Worm (Caenorhabditis elegans) whole organism, L4 larva: ENCODE results near the gene W08E12.7.
"Not testable (repeated sequence)": the region's sequence is repeated elsewhere in the genome, so short reads cannot be mapped to it uniquely, and the experiment has no call there.

Experiments
- D1046.2 ChIP-seq: fragments of 200-800 bp; sonication (Bioruptor generic); IDR thresholded peaks from 2 replicates; pipeline ENCODE4 v1.3.6; 2022; ENCODE audit warnings: missing genetic modification characterization, missing compliant biosample characterization
- F10B5.3 ChIP-seq: sonication (generic microtip); optimal IDR thresholded peaks from 2 replicates; lab custom pipeline; 2016; ENCODE audit warnings: mild to moderate bottlenecking, missing genetic modification characterization, missing compliant biosample characterization
- F44E2.7 ChIP-seq: fragments of 200-800 bp; sonication (Bioruptor generic); IDR thresholded peaks from 2 replicates; pipeline ENCODE4 v2.1.2; 2022; ENCODE audit warnings: missing genetic modification characterization, missing compliant biosample characterization
- F49E8.2 ChIP-seq: sonication (generic microtip); optimal IDR thresholded peaks from 2 replicates; lab custom pipeline; 2016; ENCODE audit warnings: missing compliant biosample characterization, mild to moderate bottlenecking, missing genetic modification characterization, borderline replicate concordance
- T26A8.4 ChIP-seq: fragments of 200-800 bp; sonication (Bioruptor generic); IDR thresholded peaks from 2 replicates; pipeline ENCODE4 v1.3.6; 2022; ENCODE audit warnings: missing genetic modification characterization, missing compliant biosample characterization
- Y48G9A.11 ChIP-seq: fragments of 200-800 bp; sonication (Bioruptor generic); IDR thresholded peaks from 2 replicates; pipeline ENCODE4 v1.3.6; 2022; ENCODE audit warnings: missing genetic modification reagents, missing genetic modification characterization, missing compliant biosample characterization
- Y75B8A.6 ChIP-seq: fragments of 200-800 bp; sonication (Bioruptor generic); IDR thresholded peaks from 2 replicates; pipeline ENCODE4 v1.3.6; 2022; ENCODE audit warnings: missing genetic modification reagents, missing genetic modification characterization, missing compliant biosample characterization
- ZK546.5 ChIP-seq, 2 experiments: sonication (generic microtip); optimal IDR thresholded peaks; 2 replicates each; lab custom pipeline; 2017; ENCODE audit warnings: missing biosample characterization in 2 of 2, missing genetic modification characterization in 2 of 2
- aha-1 ChIP-seq: fragments of 150-350 bp; peaks from one replicate; lab custom pipeline; 2014; ENCODE audit warnings: missing biosample characterization, missing genetic modification characterization
- ama-1 ChIP-seq: fragments of 150-350 bp; optimal IDR thresholded peaks from 2 replicates; lab custom pipeline; 2014; ENCODE audit warnings: inconsistent platforms, mixed read lengths
- ceh-62 ChIP-seq: sonication (generic microtip); optimal IDR thresholded peaks from 2 replicates; lab custom pipeline; 2017; ENCODE audit warnings: missing biosample characterization, missing genetic modification characterization
- daf-16 ChIP-seq, 3 experiments: sonication (generic microtip); optimal IDR thresholded peaks; 2 replicates each; lab custom pipeline; 2016 to 2017; ENCODE audit warnings: missing genetic modification characterization in 3 of 3, missing genetic modification reagents in 3 of 3, mild to moderate bottlenecking in 2 of 3, missing compliant biosample characterization in 2 of 3, missing biosample characterization in 1 of 3, moderate library complexity in 1 of 3
- daf-8 ChIP-seq: fragments of 200-800 bp; sonication (Bioruptor generic); IDR thresholded peaks from 2 replicates; pipeline ENCODE4 v1.3.6; 2022; ENCODE audit warnings: missing genetic modification characterization, missing compliant biosample characterization
- dmd-6 ChIP-seq: fragments of 200-800 bp; sonication (Bioruptor generic); IDR thresholded peaks from 2 replicates; pipeline ENCODE4 v1.3.6; 2022; ENCODE audit warnings: missing genetic modification reagents, missing genetic modification characterization, missing compliant biosample characterization
- dmd-9 ChIP-seq: fragments of 200-800 bp; sonication (Bioruptor generic); IDR thresholded peaks from 2 replicates; pipeline ENCODE4 v1.3.6; 2022; ENCODE audit warnings: missing genetic modification reagents, missing genetic modification characterization, missing compliant biosample characterization
- dpl-1 ChIP-seq: fragments of 150-350 bp; optimal IDR thresholded peaks from 2 replicates; lab custom pipeline; 2014; ENCODE audit warnings: missing biosample characterization, missing genetic modification reagents, missing genetic modification characterization
- duxl-1 ChIP-seq: sonication (generic microtip); optimal IDR thresholded peaks from 2 replicates; lab custom pipeline; 2016; ENCODE audit warnings: mild to moderate bottlenecking, missing genetic modification characterization, moderate library complexity, missing compliant biosample characterization; ENCODE audit not compliant: poor library complexity
- egl-43 ChIP-seq: fragments of 200-800 bp; sonication (Bioruptor generic); IDR thresholded peaks from 2 replicates; pipeline ENCODE4 v1.3.6; 2022; ENCODE audit warnings: missing genetic modification reagents, missing genetic modification characterization, missing compliant biosample characterization
- fos-1 ChIP-seq: fragments of 150-350 bp; optimal IDR thresholded peaks from 2 replicates; lab custom pipeline; 2014; ENCODE audit warnings: missing biosample characterization, missing genetic modification characterization
- gei-8 ChIP-seq: fragments of 200-800 bp; sonication (Bioruptor generic); optimal IDR thresholded peaks from 2 replicates; lab custom pipeline; 2018; ENCODE audit warnings: mild to moderate bottlenecking, missing genetic modification characterization, missing compliant biosample characterization
- hlh-11 ChIP-seq: fragments of 200-800 bp; sonication (Bioruptor generic); optimal IDR thresholded peaks from 2 replicates; lab custom pipeline; 2018; ENCODE audit warnings: mild to moderate bottlenecking, missing genetic modification characterization, missing compliant biosample characterization
- hmg-1.1 ChIP-seq: fragments of 200-800 bp; sonication (Bioruptor generic); IDR thresholded peaks from 2 replicates; pipeline ENCODE4 v1.3.6; 2022; ENCODE audit warnings: missing genetic modification reagents, missing genetic modification characterization, missing compliant biosample characterization
- lin-1 ChIP-seq: fragments of 200-800 bp; sonication (Bioruptor generic); IDR thresholded peaks from 2 replicates; pipeline ENCODE4 v1.3.6; 2022; ENCODE audit warnings: missing genetic modification reagents, missing genetic modification characterization, missing compliant biosample characterization
- lin-13 ChIP-seq: fragments of 150-350 bp; optimal IDR thresholded peaks from 2 replicates; lab custom pipeline; 2014; ENCODE audit warnings: missing biosample characterization, missing genetic modification reagents, missing genetic modification characterization
- lin-29 ChIP-seq: fragments of 200-800 bp; sonication (Bioruptor generic); IDR thresholded peaks from 2 replicates; pipeline ENCODE4 v1.3.6; 2022; ENCODE audit warnings: missing genetic modification reagents, missing genetic modification characterization, missing compliant biosample characterization
- lir-3 ChIP-seq: sonication (generic microtip); optimal IDR thresholded peaks from 2 replicates; lab custom pipeline; 2016; ENCODE audit warnings: mild to moderate bottlenecking, missing genetic modification characterization, missing compliant biosample characterization
- lsy-2 ChIP-seq, 2 experiments: fragments of 150-350 bp in 1 of 2; sonication (generic microtip) in 1 of 2; optimal IDR thresholded peaks; 2 replicates each; lab custom pipeline; 2014 to 2017; ENCODE audit warnings: missing biosample characterization in 2 of 2, missing genetic modification characterization in 2 of 2
- madf-5 ChIP-seq, 2 experiments: fragments of 200-800 bp; sonication (Bioruptor generic); IDR thresholded peaks; 2 replicates each; pipeline ENCODE4 v1.3.6; 2022; ENCODE audit warnings: missing compliant biosample characterization in 2 of 2, missing genetic modification characterization in 2 of 2
- madf-9 ChIP-seq: fragments of 200-800 bp; sonication (Bioruptor generic); conservative IDR thresholded peaks from 2 replicates; pipeline ENCODE4 v1.3.6; 2022; ENCODE audit warnings: missing genetic modification reagents, missing genetic modification characterization, missing compliant biosample characterization
- mdt-29 ChIP-seq: fragments of 200-800 bp; sonication (Bioruptor generic); IDR thresholded peaks from 2 replicates; pipeline ENCODE4 v1.3.6; 2022; ENCODE audit warnings: missing genetic modification reagents, missing genetic modification characterization, missing compliant biosample characterization
- mep-1 ChIP-seq: fragments of 150-350 bp; sonication (generic microtip); optimal IDR thresholded peaks from 3 replicates; lab custom pipeline; 2014; ENCODE audit warnings: missing biosample characterization, missing genetic modification characterization
- nhr-10 ChIP-seq: fragments of 150-350 bp; optimal IDR thresholded peaks from 2 replicates; lab custom pipeline; 2014; ENCODE audit warnings: missing biosample characterization, missing genetic modification characterization
- nhr-102 ChIP-seq: sonication (generic microtip); optimal IDR thresholded peaks from 2 replicates; lab custom pipeline; 2016; ENCODE audit warnings: mild to moderate bottlenecking, missing genetic modification characterization, moderate library complexity, missing compliant biosample characterization
- nhr-25 ChIP-seq: sonication (generic microtip); optimal IDR thresholded peaks from 2 replicates; lab custom pipeline; 2017; ENCODE audit warnings: missing genetic modification characterization, mild to moderate bottlenecking, missing compliant biosample characterization, antibody characterized with exemption, moderate library complexity, borderline replicate concordance; ENCODE audit not compliant: insufficient read depth
- nhr-41 ChIP-seq: fragments of 200-800 bp; sonication (Bioruptor generic); IDR thresholded peaks from 2 replicates; pipeline ENCODE4 v1.3.6; 2022; ENCODE audit warnings: missing genetic modification reagents, missing genetic modification characterization, missing compliant biosample characterization
- nhr-42 ChIP-seq: fragments of 200-800 bp; sonication (Bioruptor generic); IDR thresholded peaks from 2 replicates; pipeline ENCODE4 v1.3.6; 2022; ENCODE audit warnings: missing genetic modification characterization, missing compliant biosample characterization
- nhr-77 ChIP-seq: fragments of 150-350 bp; optimal IDR thresholded peaks from 2 replicates; lab custom pipeline; 2014; ENCODE audit warnings: missing biosample characterization, missing genetic modification characterization
- pha-4 ChIP-seq, 2 experiments: fragments of 150-350 bp in 1 of 2; fragments of 200-800 bp in 1 of 2; sonication (Bioruptor generic) in 1 of 2; IDR thresholded peaks in 1 of 2; optimal IDR thresholded peaks in 1 of 2; 2 replicates each; pipeline versions ENCODE4 v1.3.6 to Lab custom; 2014 to 2022; ENCODE audit warnings: missing genetic modification characterization in 2 of 2, missing genetic modification reagents in 2 of 2, missing biosample characterization in 1 of 2, missing compliant biosample characterization in 1 of 2
- php-3 ChIP-seq: fragments of 200-800 bp; sonication (Bioruptor generic); IDR thresholded peaks from 2 replicates; pipeline ENCODE4 v1.3.6; 2022; ENCODE audit warnings: missing genetic modification reagents, missing genetic modification characterization, missing compliant biosample characterization
- sdz-12 ChIP-seq: fragments of 200-800 bp; sonication (Bioruptor generic); optimal IDR thresholded peaks from 2 replicates; lab custom pipeline; 2018; ENCODE audit warnings: mild to moderate bottlenecking, missing genetic modification characterization, missing compliant biosample characterization
- snpc-1.2 ChIP-seq: fragments of 200-800 bp; sonication (Bioruptor generic); IDR thresholded peaks from 2 replicates; pipeline ENCODE4 v1.3.6; 2022; ENCODE audit warnings: missing genetic modification reagents, missing genetic modification characterization, missing compliant biosample characterization
- spr-1 ChIP-seq: sonication (generic microtip); optimal IDR thresholded peaks from 2 replicates; lab custom pipeline; 2016; ENCODE audit warnings: mild to moderate bottlenecking, missing genetic modification characterization, missing compliant biosample characterization
- tag-97 ChIP-seq: fragments of 200-800 bp; sonication (Bioruptor generic); IDR thresholded peaks from 2 replicates; pipeline ENCODE4 v1.3.6; 2022; ENCODE audit warnings: missing genetic modification characterization, missing compliant biosample characterization
- tra-1 ChIP-seq: fragments of 200-800 bp; sonication (Bioruptor generic); IDR thresholded peaks from 2 replicates; pipeline ENCODE4 v1.3.6; 2022; ENCODE audit warnings: missing genetic modification reagents, missing genetic modification characterization, missing compliant biosample characterization
- unc-130 ChIP-seq: sonication (generic microtip); optimal IDR thresholded peaks from 2 replicates; lab custom pipeline; 2016; ENCODE audit warnings: missing genetic modification reagents, missing genetic modification characterization, missing compliant biosample characterization
- vab-7 ChIP-seq: fragments of 200-800 bp; sonication (Bioruptor generic); IDR thresholded peaks from 2 replicates; pipeline ENCODE4 v1.3.6; 2022; ENCODE audit warnings: missing genetic modification reagents, missing genetic modification characterization, missing compliant biosample characterization
- zfp-3 ChIP-seq: fragments of 200-800 bp; sonication (Bioruptor generic); conservative IDR thresholded peaks from 2 replicates; pipeline ENCODE4 v1.3.6; 2022; ENCODE audit warnings: missing genetic modification reagents, missing genetic modification characterization, missing compliant biosample characterization

W08E12.7 gene

DNA sequence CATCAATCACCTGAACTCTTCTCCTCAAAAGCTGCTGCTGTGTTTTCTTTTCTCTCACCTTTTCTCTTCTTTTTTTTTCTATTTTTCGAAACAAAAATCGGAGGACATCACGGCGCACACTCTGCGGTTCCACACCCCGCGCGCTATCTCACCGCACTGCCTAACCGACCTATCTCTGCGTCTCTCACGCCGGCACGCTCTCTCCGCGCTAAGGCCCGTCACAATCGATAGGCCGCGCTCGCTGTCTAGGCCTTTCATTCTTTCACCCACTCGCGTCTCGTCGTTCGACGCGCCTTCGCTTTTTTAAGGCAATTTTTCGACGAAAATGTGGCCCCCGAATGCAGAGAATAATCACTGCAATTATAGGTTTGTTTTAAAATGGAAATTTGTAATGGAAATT, 16.3 kb downstream of the W08E12.7 start, which contains the start of gene zip-11 (continued):
- peak; percentile 71; the same call in 1 of the 2 replicates for TF ChIP-seq lin-29 (GFP tag; lab: Robert Waterston, UW)
- TF ChIP-seq gei-8 = no peak
- TF ChIP-seq D1046.2 = 0 out of 2 replicates have a peak, but pooled peaks have one; percentile 62
- peak; percentile 51 for TF ChIP-seq duxl-1 (tag; lab: Kevin White, UChicago)
- peak; percentile 44 for TF ChIP-seq dpl-1 (GFP tag; lab: Kevin White, UChicago)
- no peak for TF ChIP-seq F49E8.2 (tag; lab: Kevin White, UChicago)
- TF ChIP-seq madf-5 (GFP tag; IDR thresholded peaks at IDR 0.05; lab: Robert Waterston, UW) = no peak
- no peak for TF ChIP-seq nhr-42 (GFP tag; lab: Robert Waterston, UW)
- TF ChIP-seq nhr-10 = no peak
- no peak for TF ChIP-seq pha-4 (GFP tag; IDR thresholded peaks at IDR 0.05; lab: Robert Waterston, UW)
- TF ChIP-seq pha-4 (tag; optimal IDR thresholded peaks at IDR 0.05; lab: Kevin White, UChicago) = no peak
- TF ChIP-seq ama-1 = no peak
- TF ChIP-seq tag-97 (GFP tag; lab: Robert Waterston, UW) = no peak
- 0 out of 2 replicates have a peak, but pooled peaks have one; percentile 25 for TF ChIP-seq lin-1 (GFP tag; lab: Robert Waterston, UW)
- no peak for TF ChIP-seq aha-1 (tag; lab: Kevin White, UChicago)
- TF ChIP-seq sdz-12 = no peak
- no peak for TF ChIP-seq lir-3 (tag; lab: Kevin White, UChicago)
- TF ChIP-seq lin-13 = no peak
- TF ChIP-seq ZK546.5 (tag; optimal IDR thresholded peaks at IDR 0.05; lab: Kevin White, UChicago) = no peak
- TF ChIP-seq hmg-1.1 (GFP tag; lab: Robert Waterston, UW) = peak; percentile 82
- TF ChIP-seq php-3 (GFP tag; lab: Robert Waterston, UW) = no peak
- TF ChIP-seq dmd-9 (GFP tag; lab: Robert Waterston, UW) = 0 out of 2 replicates have a peak, but pooled peaks have one; percentile 22
- no peak for TF ChIP-seq ceh-62
- peak in 1 of 2 experiments; percentile 77 for TF ChIP-seq lsy-2 (tag; optimal IDR thresholded peaks at IDR 0.05; lab: Kevin White, UChicago)
- TF ChIP-seq unc-130 (GFP tag; lab: Kevin White, UChicago) = no peak
- no peak for TF ChIP-seq fos-1 (tag; lab: Kevin White, UChicago)
- TF ChIP-seq T26A8.4 = peak; percentile 40; the same call in 1 of the 2 replicates
- TF ChIP-seq F10B5.3 (tag; lab: Kevin White, UChicago) = no peak
- no peak for TF ChIP-seq zfp-3
- TF ChIP-seq daf-8 (GFP tag; lab: Robert Waterston, UW) = no peak
- peak in 1 of 2 experiments; percentile 54 for TF ChIP-seq daf-16 (GFP tag; optimal IDR thresholded peaks at IDR 0.05; lab: Kevin White, UChicago)
- TF ChIP-seq daf-16 (tag; optimal IDR thresholded peaks at IDR 0.05; lab: Kevin White, UChicago) = no peak
- TF ChIP-seq nhr-25 (tag; lab: Kevin White, UChicago) = no peak
- TF ChIP-seq, all 104 proteins: peak for 38

- peak; percentile 51 for TF ChIP-seq unc-130 (GFP tag; lab: Kevin White, UChicago)
- peak; percentile 22 for TF ChIP-seq F49E8.2 (tag; lab: Kevin White, UChicago)
- peak; percentile 77 for TF ChIP-seq vab-7 (GFP tag; lab: Robert Waterston, UW)
- TF ChIP-seq snpc-1.2 (GFP tag; lab: Robert Waterston, UW) = peak; percentile 88
- peak; percentile 88 for TF ChIP-seq nhr-102
- TF ChIP-seq nhr-42 (GFP tag; lab: Robert Waterston, UW) = peak; percentile 98
- peak; percentile 83; the same call in 1 of the 2 replicates for TF ChIP-seq Y75B8A.6 (GFP tag; lab: Robert Waterston, UW)
- peak; percentile 82 for TF ChIP-seq madf-9
- TF ChIP-seq tra-1 (GFP tag; lab: Robert Waterston, UW) = peak; percentile 96
- peak; percentile 89 for TF ChIP-seq egl-43 (GFP tag; lab: Robert Waterston, UW)
- peak; percentile 69 for TF ChIP-seq hlh-11 (tag; lab: Kevin White, UChicago)
- peak; percentile 38 for TF ChIP-seq nhr-77 (tag; lab: Kevin White, UChicago)
- peak; percentile 97 for TF ChIP-seq D1046.2
- peak; percentile 20 for TF ChIP-seq mep-1 (tag; lab: Kevin White, UChicago)
- TF ChIP-seq Y48G9A.11 (GFP tag; lab: Robert Waterston, UW) = peak; percentile 94
- TF ChIP-seq dmd-6 (GFP tag; lab: Robert Waterston, UW) = peak; percentile 98
- TF ChIP-seq mdt-29 (GFP tag; lab: Robert Waterston, UW) = peak; percentile 96
- TF ChIP-seq spr-1 (tag; lab: Kevin White, UChicago) = peak; percentile 66
- 0 out of 2 replicates have a peak, but pooled peaks have one; percentile 40 for TF ChIP-seq tag-97 (GFP tag; lab: Robert Waterston, UW)
- TF ChIP-seq duxl-1 (tag; lab: Kevin White, UChicago) = peak; percentile 64
- peak; percentile 98 for TF ChIP-seq T26A8.4
- TF ChIP-seq pha-4 (GFP tag; IDR thresholded peaks at IDR 0.05; lab: Robert Waterston, UW) = peak; percentile 96; the same call in 1 of the 2 replicates
- TF ChIP-seq pha-4 (tag; optimal IDR thresholded peaks at IDR 0.05; lab: Kevin White, UChicago) = not testable (repeated sequence)
- peak; percentile 97 for TF ChIP-seq dmd-9 (GFP tag; lab: Robert Waterston, UW)
- peak; percentile 93 for TF ChIP-seq nhr-41
- TF ChIP-seq F44E2.7 (GFP tag; lab: Robert Waterston, UW) = peak; percentile 72; the same call in 1 of the 2 replicates
These were observed 18.4 kb downstream of the W08E12.7 start for ce11 chrIV:3313311-3313710.
